Worm (Caenorhabditis elegans) whole organism, young adult: ENCODE data around the gene lgc-39.

Experiments used
- B0261.1 ChIP-seq: sonication (generic microtip); optimal IDR thresholded peaks from 2 replicates; lab custom pipeline; 2016; ENCODE audit warnings: mild to moderate bottlenecking, missing genetic modification characterization, moderate library complexity, missing compliant biosample characterization
- F23B12.7 ChIP-seq: sonication (generic microtip); optimal IDR thresholded peaks from 2 replicates; lab custom pipeline; 2017; ENCODE audit warnings: missing genetic modification characterization, mild to moderate bottlenecking, missing compliant biosample characterization, antibody characterized with exemption, moderate library complexity; ENCODE audit not compliant: insufficient read depth
- F33H1.4 ChIP-seq: fragments of 200-800 bp; sonication (Bioruptor generic); IDR thresholded peaks from 2 replicates; pipeline ENCODE4 v1.3.6; 2022; ENCODE audit warnings: missing genetic modification reagents, missing genetic modification characterization, missing compliant biosample characterization
- F49E8.2 ChIP-seq: sonication (generic microtip); optimal IDR thresholded peaks from 3 replicates; lab custom pipeline; 2017; ENCODE audit warnings: missing genetic modification characterization, mild to moderate bottlenecking, missing compliant biosample characterization, antibody characterized with exemption, moderate library complexity; ENCODE audit not compliant: insufficient read depth
- F55B11.4 ChIP-seq: sonication (generic microtip); optimal IDR thresholded peaks from 2 replicates; lab custom pipeline; 2016; ENCODE audit warnings: missing compliant biosample characterization, missing genetic modification characterization, borderline replicate concordance; ENCODE audit not compliant: insufficient read depth
- F57C9.4 ChIP-seq: sonication (generic microtip); optimal IDR thresholded peaks from 2 replicates; lab custom pipeline; 2017; ENCODE audit warnings: mild to moderate bottlenecking, missing genetic modification characterization, missing compliant biosample characterization
- K11D2.4 ChIP-seq: fragments of 200-800 bp; sonication (Bioruptor generic); IDR thresholded peaks from 2 replicates; pipeline ENCODE4 v1.3.6; 2022; ENCODE audit warnings: missing genetic modification reagents, missing genetic modification characterization, missing compliant biosample characterization
- K12H6.12 ChIP-seq: fragments of 200-800 bp; sonication (Bioruptor generic); optimal IDR thresholded peaks from 2 replicates; lab custom pipeline; 2018; ENCODE audit warnings: mild to moderate bottlenecking, missing genetic modification characterization, missing compliant biosample characterization
- Y53F4B.3 ChIP-seq: fragments of 200-800 bp; sonication (Bioruptor generic); IDR thresholded peaks from 2 replicates; pipeline ENCODE4 v1.3.6; 2022; ENCODE audit warnings: missing genetic modification reagents, missing genetic modification characterization, missing compliant biosample characterization
- Y95B8A.8 ChIP-seq: fragments of 200-800 bp; sonication (Bioruptor generic); IDR thresholded peaks from 2 replicates; pipeline ENCODE4 v1.3.6; 2022; ENCODE audit warnings: missing genetic modification reagents, missing genetic modification characterization, missing compliant biosample characterization
- ZK185.1 ChIP-seq: sonication (generic microtip); optimal IDR thresholded peaks from 2 replicates; lab custom pipeline; 2016; ENCODE audit warnings: mild to moderate bottlenecking, missing genetic modification characterization, missing compliant biosample characterization; ENCODE audit not compliant: poor library complexity, severe bottlenecking
- athp-1 ChIP-seq: sonication (generic microtip); optimal IDR thresholded peaks from 2 replicates; lab custom pipeline; 2017; ENCODE audit warnings: mild to moderate bottlenecking, missing genetic modification characterization, missing compliant biosample characterization
- attf-3 ChIP-seq: fragments of 200-800 bp; sonication (Bioruptor generic); conservative IDR thresholded peaks from 2 replicates; pipeline ENCODE4 v1.3.6; 2022; ENCODE audit warnings: missing genetic modification reagents, missing genetic modification characterization, missing compliant biosample characterization
- attf-5 ChIP-seq: fragments of 200-800 bp; sonication (Bioruptor generic); optimal IDR thresholded peaks from 2 replicates; lab custom pipeline; 2018; ENCODE audit warnings: mild to moderate bottlenecking, missing genetic modification characterization, missing compliant biosample characterization
- attf-6 ChIP-seq: fragments of 200-800 bp; sonication (Bioruptor generic); IDR thresholded peaks from 2 replicates; pipeline ENCODE4 v1.3.6; 2022; ENCODE audit warnings: missing genetic modification reagents, missing genetic modification characterization, missing compliant biosample characterization
- cebp-1 ChIP-seq, 2 experiments: fragments of 200-800 bp in 1 of 2; sonication (Bioruptor generic) in 1 of 2; sonication (generic microtip) in 1 of 2; IDR thresholded peaks in 1 of 2; optimal IDR thresholded peaks in 1 of 2; 2 replicates each; pipeline versions ENCODE4 v1.3.6 to Lab custom; 2017 to 2022; ENCODE audit warnings: missing compliant biosample characterization in 2 of 2, missing genetic modification characterization in 2 of 2, mild to moderate bottlenecking in 1 of 2, missing genetic modification reagents in 1 of 2, moderate library complexity in 1 of 2
- ceh-27 ChIP-seq: fragments of 200-800 bp; sonication (Bioruptor generic); optimal IDR thresholded peaks from 2 replicates; lab custom pipeline; 2018; ENCODE audit warnings: mild to moderate bottlenecking, missing genetic modification characterization, moderate library complexity, missing compliant biosample characterization
- ceh-91 ChIP-seq: fragments of 200-800 bp; sonication (Bioruptor generic); IDR thresholded peaks from 2 replicates; pipeline ENCODE4 v1.3.6; 2022; ENCODE audit warnings: missing genetic modification reagents, missing genetic modification characterization, missing compliant biosample characterization
- dox-1 ChIP-seq: fragments of 200-800 bp; sonication (Bioruptor generic); IDR thresholded peaks from 2 replicates; pipeline ENCODE4 v1.3.6; 2022; ENCODE audit warnings: missing genetic modification reagents, missing genetic modification characterization, missing compliant biosample characterization
- dpff-1 ChIP-seq: sonication (generic microtip); optimal IDR thresholded peaks from 2 replicates; lab custom pipeline; 2017; ENCODE audit warnings: mild to moderate bottlenecking, missing genetic modification characterization, missing compliant biosample characterization
- dpl-1 ChIP-seq: fragments of 150-350 bp; optimal IDR thresholded peaks from 2 replicates; lab custom pipeline; 2014; ENCODE audit warnings: missing biosample characterization, missing genetic modification reagents, missing genetic modification characterization
- efl-1 ChIP-seq: fragments of 150-350 bp; optimal IDR thresholded peaks from 2 replicates; lab custom pipeline; 2014; ENCODE audit warnings: missing biosample characterization, missing genetic modification reagents, missing genetic modification characterization
- egrh-3 ChIP-seq: fragments of 200-800 bp; sonication (Bioruptor generic); IDR thresholded peaks from 2 replicates; pipeline ENCODE4 v1.3.6; 2022; ENCODE audit warnings: missing genetic modification reagents, missing genetic modification characterization, missing compliant biosample characterization
- ekl-4 ChIP-seq: fragments of 200-800 bp; sonication (Bioruptor generic); IDR thresholded peaks from 2 replicates; pipeline ENCODE4 v1.3.6; 2022; ENCODE audit warnings: missing genetic modification reagents, missing genetic modification characterization, missing compliant biosample characterization
- fkh-3 ChIP-seq: sonication (generic microtip); optimal IDR thresholded peaks from 2 replicates; lab custom pipeline; 2016; ENCODE audit warnings: mild to moderate bottlenecking, missing genetic modification characterization, missing compliant biosample characterization
- gei-17 ChIP-seq: fragments of 200-800 bp; sonication (Bioruptor generic); optimal IDR thresholded peaks from 2 replicates; lab custom pipeline; 2018; ENCODE audit warnings: mild to moderate bottlenecking, missing genetic modification characterization, missing compliant biosample characterization
- hlh-26 ChIP-seq: fragments of 200-800 bp; sonication (Bioruptor generic); conservative IDR thresholded peaks from 2 replicates; pipeline ENCODE4 v1.3.6; 2022; ENCODE audit warnings: missing genetic modification reagents, missing genetic modification characterization, missing compliant biosample characterization
- hmg-20 ChIP-seq: fragments of 200-800 bp; sonication (Bioruptor generic); IDR thresholded peaks from 2 replicates; pipeline ENCODE4 v1.3.6; 2022; ENCODE audit warnings: missing genetic modification reagents, missing genetic modification characterization, missing compliant biosample characterization
- hsf-1 ChIP-seq: fragments of 200-800 bp; sonication (Bioruptor generic); IDR thresholded peaks from 2 replicates; pipeline ENCODE4 v1.3.6; 2022; ENCODE audit warnings: missing genetic modification reagents, missing genetic modification characterization, missing compliant biosample characterization
- lag-1 ChIP-seq: fragments of 200-800 bp; sonication (Bioruptor generic); IDR thresholded peaks from 2 replicates; pipeline ENCODE4 v1.3.6; 2022; ENCODE audit warnings: missing genetic modification reagents, missing genetic modification characterization, missing compliant biosample characterization
- lsy-27 ChIP-seq: sonication (generic microtip); optimal IDR thresholded peaks from 2 replicates; lab custom pipeline; 2017; ENCODE audit warnings: missing genetic modification characterization, mild to moderate bottlenecking, missing compliant biosample characterization, antibody characterized with exemption, missing genotype, borderline replicate concordance; ENCODE audit not compliant: insufficient read depth
- mel-28 ChIP-seq: sonication (generic microtip); optimal IDR thresholded peaks from 2 replicates; lab custom pipeline; 2016; ENCODE audit warnings: borderline replicate concordance, mild to moderate bottlenecking, missing genetic modification characterization, missing compliant biosample characterization
- mes-4 ChIP-seq: sonication (generic microtip); optimal IDR thresholded peaks from 2 replicates; lab custom pipeline; 2016; ENCODE audit warnings: missing genotype, missing genetic modification characterization, missing compliant biosample characterization
- nfya-2 ChIP-seq: fragments of 200-800 bp; sonication (Bioruptor generic); IDR thresholded peaks from 2 replicates; pipeline ENCODE4 v1.3.6; 2022; ENCODE audit warnings: missing genetic modification reagents, missing genetic modification characterization, missing compliant biosample characterization
- nfyb-1 ChIP-seq: fragments of 200-800 bp; sonication (Bioruptor generic); IDR thresholded peaks from 2 replicates; pipeline ENCODE4 v1.3.6; 2022; ENCODE audit warnings: missing genetic modification reagents, missing genetic modification characterization, missing compliant biosample characterization
- nhr-120 ChIP-seq: fragments of 200-800 bp; sonication (Bioruptor generic); IDR thresholded peaks from 2 replicates; pipeline ENCODE4 v1.3.6; 2022; ENCODE audit warnings: missing genetic modification characterization, missing compliant biosample characterization
- nhr-179 ChIP-seq: sonication (generic microtip); optimal IDR thresholded peaks from 2 replicates; lab custom pipeline; 2016; ENCODE audit warnings: mild to moderate bottlenecking, missing genetic modification characterization, missing compliant biosample characterization
- sdz-38 ChIP-seq: sonication (generic microtip); optimal IDR thresholded peaks from 2 replicates; lab custom pipeline; 2016; ENCODE audit warnings: missing genotype, missing genetic modification characterization, missing compliant biosample characterization
- sea-2 ChIP-seq: fragments of 200-800 bp; sonication (Bioruptor generic); IDR thresholded peaks from 2 replicates; pipeline ENCODE4 v1.3.6; 2022; ENCODE audit warnings: missing genetic modification characterization, missing compliant biosample characterization
- snpc-4 ChIP-seq, 5 experiments: fragments of 150-350 bp in 1 of 5; sonication (generic microtip) in 4 of 5; optimal IDR thresholded peaks; 2 replicates each; lab custom pipeline; 2014 to 2018; ENCODE audit warnings: missing genetic modification characterization in 5 of 5, missing biosample characterization in 3 of 5, antibody characterized with exemption in 2 of 5, mild to moderate bottlenecking in 2 of 5, missing compliant biosample characterization in 2 of 5, missing genotype in 2 of 5, moderate library complexity in 2 of 5, missing genetic modification reagents in 1 of 5
- sptf-2 ChIP-seq: fragments of 200-800 bp; sonication (Bioruptor generic); optimal IDR thresholded peaks from 2 replicates; lab custom pipeline; 2018; ENCODE audit warnings: mild to moderate bottlenecking, missing genetic modification characterization, missing compliant biosample characterization
- tlf-1 ChIP-seq: fragments of 200-800 bp; sonication (Bioruptor generic); optimal IDR thresholded peaks from 2 replicates; lab custom pipeline; 2018; ENCODE audit warnings: mild to moderate bottlenecking, missing genetic modification characterization, missing compliant biosample characterization
- xnd-1 ChIP-seq: sonication (generic microtip); optimal IDR thresholded peaks from 2 replicates; lab custom pipeline; 2016; ENCODE audit warnings: missing genotype, missing genetic modification reagents, missing genetic modification characterization, missing compliant biosample characterization
- zfh-2 ChIP-seq: fragments of 200-800 bp; sonication (Bioruptor generic); conservative IDR thresholded peaks from 2 replicates; pipeline ENCODE4 v1.3.6; 2022; ENCODE audit warnings: missing genetic modification reagents, missing genetic modification characterization, missing compliant biosample characterization
- zim-3 ChIP-seq: sonication (generic microtip); optimal IDR thresholded peaks from 2 replicates; lab custom pipeline; 2017; ENCODE audit warnings: mild to moderate bottlenecking, missing genetic modification characterization, moderate library complexity, missing compliant biosample characterization
- ztf-28 ChIP-seq: fragments of 200-800 bp; sonication (Bioruptor generic); IDR thresholded peaks from 2 replicates; pipeline ENCODE4 v1.3.6; 2022; ENCODE audit warnings: missing genetic modification reagents, missing genetic modification characterization, missing compliant biosample characterization
- ztf-6 ChIP-seq: fragments of 200-800 bp; sonication (Bioruptor generic); IDR thresholded peaks from 2 replicates; pipeline ENCODE4 v1.3.6; 2022; ENCODE audit warnings: missing genetic modification reagents, missing genetic modification characterization, missing compliant biosample characterization

Gene lgc-39

DNA sequence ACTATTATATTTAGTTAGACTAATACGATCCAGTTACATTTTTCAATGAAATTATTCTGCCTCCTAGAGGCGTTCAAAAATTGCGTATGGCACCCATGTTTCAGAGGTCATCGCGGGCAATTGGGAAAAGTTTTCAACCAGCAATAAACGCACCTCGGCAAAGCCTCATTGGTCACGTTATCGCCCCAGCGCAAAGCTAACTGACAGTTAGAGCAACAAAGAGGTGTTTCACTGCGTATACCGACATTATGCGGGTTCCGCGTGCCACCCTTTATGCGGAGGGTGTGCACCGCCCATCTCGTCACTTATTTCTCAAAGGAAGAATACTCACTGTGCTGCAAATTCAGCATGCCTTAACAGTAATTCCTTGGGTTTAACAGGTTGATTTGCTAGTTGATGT, 32.6 kb upstream of the lgc-39 start (continued):
- TF ChIP-seq F55B11.4 (tag; lab: Kevin White, UChicago) (no peak), nhr-120 (no peak), dpff-1 (tag; lab: Kevin White, UChicago) (no peak), athp-1 (tag; lab: Kevin White, UChicago) (no peak), ekl-4 (GFP tag; lab: Robert Waterston, UW) (0 out of 2 replicates have a peak, but pooled peaks have one; percentile 58), attf-3 (GFP tag; lab: Robert Waterston, UW) (0 out of 2 replicates have a peak, but pooled peaks have one; percentile 29), tlf-1 (peak; percentile 46), fkh-3 (tag; lab: Kevin White, UChicago) (peak; percentile 26), gei-17 (GFP tag; lab: Kevin White, UChicago) (no peak), egrh-3 (GFP tag; lab: Robert Waterston, UW) (no peak), ztf-28 (0 out of 2 replicates have a peak, but pooled peaks have one; percentile 47), xnd-1 (tag; lab: Kevin White, UChicago) (peak; percentile 35), sptf-2 (GFP tag; lab: Kevin White, UChicago) (no peak), dox-1 (no peak; the same call in 1 of the 2 replicates), ztf-6 (GFP tag; lab: Robert Waterston, UW) (no peak), dpl-1 (GFP tag; lab: Kevin White, UChicago) (no peak), hlh-26 (GFP tag; lab: Robert Waterston, UW) (no peak), sea-2 (GFP tag; lab: Robert Waterston, UW) (no peak), nfyb-1 (GFP tag; lab: Robert Waterston, UW) (peak; percentile 89), cebp-1 (GFP tag; IDR thresholded peaks at IDR 0.05; lab: Robert Waterston, UW) (no peak), cebp-1 (tag; optimal IDR thresholded peaks at IDR 0.05; lab: Kevin White, UChicago) (no peak), zfh-2 (GFP tag; lab: Robert Waterston, UW) (no peak), mes-4 (tag; lab: Kevin White, UChicago) (no peak), hmg-20 (peak; percentile 47; the same call in 1 of the 2 replicates), hsf-1 (GFP tag; lab: Robert Waterston, UW) (peak; percentile 72), F49E8.2 (tag; lab: Kevin White, UChicago) (peak; percentile 50), K11D2.4 (GFP tag; lab: Robert Waterston, UW) (no peak), attf-5 (no peak), F33H1.4 (GFP tag; lab: Robert Waterston, UW) (peak; percentile 65), nhr-179 (tag; lab: Kevin White, UChicago) (no peak), ZK185.1 (no peak), F23B12.7 (tag; lab: Kevin White, UChicago) (no peak), Y95B8A.8 (GFP tag; lab: Robert Waterston, UW) (0 out of 2 replicates have a peak, but pooled peaks have one; percentile 29), ceh-27 (GFP tag; lab: Kevin White, UChicago) (no peak), lsy-27 (tag; lab: Kevin White, UChicago) (no peak), lag-1 (GFP tag; lab: Robert Waterston, UW) (no peak), sdz-38 (tag; lab: Kevin White, UChicago) (no peak)

DNA sequence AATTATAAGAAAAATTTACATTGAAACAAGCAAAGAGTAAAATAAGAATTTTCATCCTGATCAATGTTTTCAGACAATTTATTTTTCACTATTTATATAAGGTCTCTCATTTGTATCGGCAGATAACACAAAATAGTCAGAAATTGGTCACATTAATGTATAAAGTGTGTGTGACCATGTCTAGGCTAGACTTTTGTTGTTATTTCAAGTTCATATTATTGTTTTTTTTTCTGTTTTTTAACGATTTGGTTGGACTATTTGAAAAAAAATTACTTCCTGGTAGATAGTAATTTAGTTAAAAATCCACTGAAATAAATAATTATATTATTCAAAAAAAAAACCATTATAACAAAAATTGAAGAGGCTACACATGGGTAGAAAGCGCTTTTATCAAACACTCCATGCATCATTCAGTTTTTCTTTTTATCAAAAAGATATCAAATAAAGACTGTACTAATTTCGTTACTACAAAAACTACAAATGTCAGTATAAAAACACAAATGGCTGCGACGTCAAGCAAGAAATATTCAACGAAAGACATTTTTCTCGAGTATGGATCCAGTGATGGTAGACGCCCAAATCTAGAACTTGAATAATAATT, 30.0 kb upstream of the lgc-39 start, which contains the start of gene ugt-37:
Gene ugt-37 (minus strand): TSS at position 69 of the 601 bp plus-strand sequence.
- TF ChIP-seq Y53F4B.3 (GFP tag; lab: Robert Waterston, UW) (no peak), B0261.1 (tag; lab: Kevin White, UChicago) (no peak), zim-3 (tag; lab: Kevin White, UChicago) (no peak), attf-6 (GFP tag; lab: Robert Waterston, UW) (no peak), mel-28 (no peak), snpc-4 (GFP tag; optimal IDR thresholded peaks at IDR 0.05; lab: Kevin White, UChicago) (no peak), snpc-4 (tag; optimal IDR thresholded peaks at IDR 0.05; lab: Kevin White, UChicago) (no peak), nfya-2 (GFP tag; lab: Robert Waterston, UW) (no peak), K12H6.12 (tag; lab: Kevin White, UChicago) (no peak), mes-4 (tag; lab: Kevin White, UChicago) (no peak), F57C9.4 (tag; lab: Kevin White, UChicago) (no peak), efl-1 (no peak), ceh-91 (GFP tag; lab: Robert Waterston, UW) (no peak), hlh-26 (GFP tag; lab: Robert Waterston, UW) (no peak)
